Fruit fly (Drosophila melanogaster) whole organism, embryonic: ENCODE measurements around the gene mRpS2.

ENCODE experiments used
- Ada2b ChIP-seq: fragments of 200-800 bp; sonication (Bioruptor generic); IDR thresholded peaks from 2 replicates; pipeline ENCODE4 v1.3.6; 2022; ENCODE audit warnings: missing biosample characterization, missing genetic modification characterization
- Antp ChIP-seq: fragments of 200-800 bp; sonication (Bioruptor generic); optimal IDR thresholded peaks from 3 replicates; lab custom pipeline; 2016; ENCODE audit warnings: missing biosample characterization, missing genetic modification characterization
- Blimp-1 ChIP-seq: fragments of 200-800 bp; sonication (Bioruptor generic); optimal IDR thresholded peaks from 3 replicates; lab custom pipeline; 2018; ENCODE audit warnings: missing biosample characterization, missing genetic modification characterization, mild to moderate bottlenecking, moderate library complexity, missing genetic modification reagents
- CG10321 ChIP-seq: fragments of 200-800 bp; sonication (Bioruptor generic); IDR thresholded peaks from 2 replicates; pipeline ENCODE4 v1.3.6; 2022; ENCODE audit warnings: missing biosample characterization, missing genetic modification characterization
- CG11093 ChIP-seq: fragments of 200-800 bp; sonication (Bioruptor generic); IDR thresholded peaks from 3 replicates; pipeline ENCODE4 v1.3.6; 2022; ENCODE audit warnings: missing biosample characterization, missing genetic modification characterization
- CG11456 ChIP-seq: fragments of 200-800 bp; sonication (Bioruptor generic); IDR thresholded peaks from 3 replicates; pipeline ENCODE4 v1.3.6; 2022; ENCODE audit warnings: missing biosample characterization, missing genetic modification characterization
- CG12391 ChIP-seq: fragments of 200-800 bp; sonication (Bioruptor generic); optimal IDR thresholded peaks from 3 replicates; lab custom pipeline; 2018; ENCODE audit warnings: missing biosample characterization, mild to moderate bottlenecking, missing genetic modification characterization, moderate library complexity
- CG12659 ChIP-seq: fragments of 200-800 bp; sonication (Bioruptor generic); optimal IDR thresholded peaks from 3 replicates; lab custom pipeline; 2017; ENCODE audit warnings: mild to moderate bottlenecking, missing biosample characterization, missing genetic modification reagents, missing genetic modification characterization
- CG14860 ChIP-seq: fragments of 200-800 bp; sonication (Bioruptor generic); IDR thresholded peaks from 3 replicates; pipeline ENCODE4 v1.3.6; 2022; ENCODE audit warnings: missing biosample characterization, missing genetic modification characterization; ENCODE audit not compliant: partially characterized antibody
- CG15073 ChIP-seq: fragments of 200-800 bp; sonication (Bioruptor generic); optimal IDR thresholded peaks from 2 replicates; lab custom pipeline; 2016; ENCODE audit warnings: missing biosample characterization, missing genetic modification characterization
- CG17361 ChIP-seq: fragments of 200-800 bp; sonication (Bioruptor generic); IDR thresholded peaks from 3 replicates; pipeline ENCODE4 v1.3.6; 2022; ENCODE audit warnings: missing biosample characterization, missing genetic modification characterization
- CG18476 ChIP-seq: fragments of 200-800 bp; sonication (Bioruptor generic); optimal IDR thresholded peaks from 2 replicates; lab custom pipeline; 2016; ENCODE audit warnings: missing biosample characterization, mild to moderate bottlenecking, missing genetic modification characterization
- CG18764 ChIP-seq: fragments of 200-800 bp; sonication (Bioruptor generic); optimal IDR thresholded peaks from 3 replicates; lab custom pipeline; 2016; ENCODE audit warnings: missing biosample characterization, missing genetic modification characterization
- CG30020 ChIP-seq: fragments of 200-800 bp; optimal IDR thresholded peaks from 2 replicates; lab custom pipeline; 2019; ENCODE audit warnings: missing biosample characterization, mild to moderate bottlenecking, missing genetic modification characterization, moderate library complexity
- CG4707 ChIP-seq: fragments of 200-800 bp; sonication (Bioruptor generic); optimal IDR thresholded peaks from 2 replicates; lab custom pipeline; 2018; ENCODE audit warnings: missing biosample characterization, mild to moderate bottlenecking, missing genetic modification characterization, moderate library complexity
- CG6854 ChIP-seq: fragments of 200-800 bp; sonication (Bioruptor generic); optimal IDR thresholded peaks from 3 replicates; lab custom pipeline; 2017; ENCODE audit warnings: missing biosample characterization, mild to moderate bottlenecking, missing genetic modification characterization
- CG7556 ChIP-seq: fragments of 200-800 bp; sonication (Bioruptor generic); optimal IDR thresholded peaks from 2 replicates; lab custom pipeline; 2017; ENCODE audit warnings: missing biosample characterization, mild to moderate bottlenecking, missing genetic modification characterization
- CG9437 ChIP-seq: fragments of 200-800 bp; sonication (Bioruptor generic); optimal IDR thresholded peaks from 2 replicates; lab custom pipeline; 2018; ENCODE audit warnings: missing biosample characterization, mild to moderate bottlenecking, missing genetic modification characterization
- Drgx ChIP-seq: fragments of 200-800 bp; sonication (Bioruptor generic); IDR thresholded peaks from 2 replicates; pipeline ENCODE4 v1.3.6; 2022; ENCODE audit warnings: missing biosample characterization, missing genetic modification characterization
- Elba2 ChIP-seq: fragments of 200-800 bp; sonication (Bioruptor generic); optimal IDR thresholded peaks from 3 replicates; lab custom pipeline; 2016; ENCODE audit warnings: missing biosample characterization, missing genetic modification characterization
- Lim3 ChIP-seq: fragments of 200-800 bp; sonication (Bioruptor generic); IDR thresholded peaks from 2 replicates; pipeline ENCODE4 v1.3.6; 2022; ENCODE audit warnings: missing biosample characterization, missing genetic modification characterization
- Lpt ChIP-seq: fragments of >200 bp; optimal IDR thresholded peaks from 2 replicates; lab custom pipeline; 2018; ENCODE audit warnings: missing biosample characterization, missing genetic modification characterization
- Max ChIP-seq: fragments of 200-800 bp; sonication (Bioruptor generic); optimal IDR thresholded peaks from 2 replicates; lab custom pipeline; 2016; ENCODE audit warnings: missing biosample characterization, mild to moderate bottlenecking, missing genetic modification characterization
- Meics ChIP-seq: fragments of 200-800 bp; sonication (Bioruptor generic); optimal IDR thresholded peaks from 2 replicates; lab custom pipeline; 2017; ENCODE audit warnings: missing biosample characterization, mild to moderate bottlenecking, missing genetic modification characterization
- Myb ChIP-seq: fragments of 200-800 bp; sonication (Bioruptor generic); optimal IDR thresholded peaks from 2 replicates; lab custom pipeline; 2016; ENCODE audit warnings: missing biosample characterization, missing genetic modification characterization
- NC2β ChIP-seq: fragments of 200-800 bp; sonication (Bioruptor generic); optimal IDR thresholded peaks from 2 replicates; lab custom pipeline; 2016; ENCODE audit warnings: missing biosample characterization, missing genetic modification characterization
- Rfx ChIP-seq: fragments of 200-800 bp; sonication (Bioruptor generic); IDR thresholded peaks from 2 replicates; pipeline ENCODE4 v1.3.6; 2022; ENCODE audit warnings: missing biosample characterization, missing genetic modification characterization
- Side ChIP-seq: fragments of 200-800 bp; sonication (Bioruptor generic); optimal IDR thresholded peaks from 2 replicates; lab custom pipeline; 2016; ENCODE audit warnings: missing biosample characterization, missing genetic modification characterization
- TFAM ChIP-seq: fragments of 200-800 bp; sonication (Bioruptor generic); optimal IDR thresholded peaks from 2 replicates; lab custom pipeline; 2017; ENCODE audit warnings: missing biosample characterization, missing genetic modification characterization, inconsistent platforms
- YL-1 ChIP-seq: fragments of 200-800 bp; sonication (Bioruptor generic); optimal IDR thresholded peaks from 3 replicates; lab custom pipeline; 2017; ENCODE audit warnings: missing biosample characterization, mild to moderate bottlenecking, missing genetic modification characterization
- caup ChIP-seq: fragments of 200-800 bp; sonication (Bioruptor generic); optimal IDR thresholded peaks from 3 replicates; lab custom pipeline; 2017; ENCODE audit warnings: missing biosample characterization, mild to moderate bottlenecking, missing genetic modification characterization, moderate library complexity; ENCODE audit not compliant: severe bottlenecking
- chn ChIP-seq: fragments of 200-800 bp; sonication (Bioruptor generic); optimal IDR thresholded peaks from 2 replicates; lab custom pipeline; 2016; ENCODE audit warnings: missing biosample characterization, missing genetic modification characterization
- dan ChIP-seq: fragments of 200-800 bp; sonication (Bioruptor generic); IDR thresholded peaks from 2 replicates; pipeline ENCODE4 v1.3.6; 2022; ENCODE audit warnings: missing biosample characterization, missing genetic modification characterization
- dati ChIP-seq: fragments of 200-800 bp; sonication (Bioruptor generic); IDR thresholded peaks from 2 replicates; pipeline ENCODE4 v1.3.6; 2022; ENCODE audit warnings: missing biosample characterization, missing genetic modification characterization
- disco-r ChIP-seq: fragments of 200-800 bp; sonication (Bioruptor generic); optimal IDR thresholded peaks from 2 replicates; lab custom pipeline; 2016; ENCODE audit warnings: missing biosample characterization, missing genetic modification characterization
- dysf ChIP-seq: fragments of 200-800 bp; sonication (Bioruptor generic); IDR thresholded peaks from 3 replicates; pipeline ENCODE4 v1.3.6; 2022; ENCODE audit warnings: missing biosample characterization, missing genetic modification characterization
- exex ChIP-seq: fragments of 200-800 bp; sonication (Bioruptor generic); optimal IDR thresholded peaks from 4 replicates; lab custom pipeline; 2018; ENCODE audit warnings: missing biosample characterization, mild to moderate bottlenecking, missing genetic modification characterization, moderate library complexity
- fd102C ChIP-seq: fragments of 200-800 bp; sonication (Bioruptor generic); optimal IDR thresholded peaks from 2 replicates; lab custom pipeline; 2018; ENCODE audit warnings: missing biosample characterization, mild to moderate bottlenecking, missing genetic modification characterization, moderate library complexity
- grn ChIP-seq: fragments of 200-800 bp; sonication (Bioruptor generic); optimal IDR thresholded peaks from 3 replicates; lab custom pipeline; 2017; ENCODE audit warnings: missing biosample characterization, missing genetic modification characterization
- ham ChIP-seq: fragments of 200-800 bp; sonication (Bioruptor generic); IDR thresholded peaks from 2 replicates; pipeline ENCODE4 v1.3.6; 2022; ENCODE audit warnings: missing biosample characterization, missing genetic modification characterization
- her ChIP-seq: fragments of 200-800 bp; sonication (Bioruptor generic); optimal IDR thresholded peaks from 2 replicates; lab custom pipeline; 2016; ENCODE audit warnings: missing biosample characterization, missing genetic modification characterization
- jigr1 ChIP-seq: fragments of 200-800 bp; sonication (Bioruptor generic); IDR thresholded peaks from 3 replicates; pipeline ENCODE4 v1.3.6; 2022; ENCODE audit warnings: missing biosample characterization, missing genetic modification characterization
- maf-S ChIP-seq: fragments of 200-800 bp; sonication (Bioruptor generic); optimal IDR thresholded peaks from 2 replicates; lab custom pipeline; 2016; ENCODE audit warnings: missing biosample characterization, missing genetic modification characterization
- p53 ChIP-seq: fragments of 200-800 bp; sonication (Bioruptor generic); optimal IDR thresholded peaks from 2 replicates; lab custom pipeline; 2016; ENCODE audit warnings: missing biosample characterization, missing genetic modification characterization
- pho ChIP-seq: fragments of 200-800 bp; sonication (Bioruptor generic); optimal IDR thresholded peaks from 2 replicates; lab custom pipeline; 2016; ENCODE audit warnings: missing biosample characterization, missing genetic modification characterization
- pros ChIP-seq: fragments of 200-800 bp; sonication (Bioruptor generic); optimal IDR thresholded peaks from 3 replicates; lab custom pipeline; 2019; ENCODE audit warnings: missing biosample characterization, mild to moderate bottlenecking, missing genetic modification characterization, moderate library complexity
- ro ChIP-seq: fragments of 200-800 bp; sonication (Bioruptor generic); IDR thresholded peaks from 2 replicates; pipeline ENCODE4 v1.3.6; 2022; ENCODE audit warnings: missing biosample characterization, missing genetic modification characterization
- run ChIP-seq: fragments of 200-800 bp; sonication (Bioruptor generic); optimal IDR thresholded peaks from 3 replicates; lab custom pipeline; 2018; ENCODE audit warnings: missing biosample characterization, mild to moderate bottlenecking, missing genetic modification characterization
- sisA ChIP-seq: fragments of 200-800 bp; sonication (Bioruptor generic); IDR thresholded peaks from 2 replicates; pipeline ENCODE4 v1.3.6; 2022; ENCODE audit warnings: missing biosample characterization, missing genetic modification characterization
- slou ChIP-seq: fragments of 200-800 bp; sonication (Bioruptor generic); optimal IDR thresholded peaks from 3 replicates; lab custom pipeline; 2016; ENCODE audit warnings: missing biosample characterization, missing genetic modification characterization
- z ChIP-seq: fragments of 200-800 bp; sonication (Bioruptor generic); IDR thresholded peaks from 3 replicates; pipeline ENCODE4 v1.3.6; 2022; ENCODE audit warnings: missing biosample characterization, missing genetic modification characterization
- zfh1 ChIP-seq: fragments of 200-800 bp; sonication (Bioruptor generic); IDR thresholded peaks from 3 replicates; pipeline ENCODE4 v1.3.6; 2022; ENCODE audit warnings: missing biosample characterization, missing genetic modification characterization

Gene mRpS2

DNA sequence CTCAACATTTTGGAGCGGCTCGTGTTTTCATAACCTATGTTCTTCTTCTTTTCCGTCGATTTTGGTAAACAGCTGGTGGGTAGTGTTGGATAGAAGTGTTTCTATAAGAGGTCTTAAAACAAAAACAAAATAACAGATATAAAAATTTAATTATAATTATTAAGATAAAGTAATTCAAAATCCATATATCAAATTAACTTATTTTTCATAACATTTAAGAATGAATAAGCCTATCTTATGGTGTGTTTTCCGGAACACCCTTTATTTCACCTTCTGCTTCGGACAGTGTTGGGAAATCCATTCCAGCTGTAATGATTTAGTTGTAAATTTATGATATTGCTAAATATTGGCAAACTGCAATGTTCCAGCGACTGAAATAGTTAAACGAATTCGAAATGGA lies at the start of gene mRpS2, which contains the start of gene Mon1 (continued):
- TF ChIP-seq Myb: peak; percentile 21
- TF ChIP-seq YL-1 (GFP tag; lab: Kevin White, UChicago): peak; percentile 90
- peak; percentile 90 for TF ChIP-seq CG9437 (GFP tag; lab: Kevin White, UChicago)
- TF ChIP-seq maf-S (GFP tag; lab: Kevin White, UChicago): peak; percentile 82
- TF ChIP-seq Ada2b (GFP tag; lab: Robert Waterston, UW): peak; percentile 95
- TF ChIP-seq Max: peak; percentile 92
- peak; percentile 91 for TF ChIP-seq CG7556 (GFP tag; lab: Kevin White, UChicago)
- peak; percentile 81 for TF ChIP-seq CG30020 (tag; lab: Kevin White, UChicago)
- TF ChIP-seq CG18476 (GFP tag; lab: Kevin White, UChicago): peak; percentile 88
- TF ChIP-seq dan (GFP tag; lab: Robert Waterston, UW): no peak
- TF ChIP-seq grn: peak; percentile 28
- TF ChIP-seq Elba2 (GFP tag; lab: Kevin White, UChicago): peak; percentile 62
- TF ChIP-seq Meics (GFP tag; lab: Kevin White, UChicago): peak; percentile 96
- TF ChIP-seq Antp: peak; percentile 74
- peak; percentile 29 for TF ChIP-seq p53 (GFP tag; lab: Kevin White, UChicago)
- TF ChIP-seq CG18764: peak; percentile 95
- TF ChIP-seq fd102C (GFP tag; lab: Kevin White, UChicago): peak; percentile 65
- peak; percentile 31; the same call in 1 of the 3 replicates for TF ChIP-seq z (GFP tag; lab: Robert Waterston, UW)
- TF ChIP-seq dati (GFP tag; lab: Robert Waterston, UW): peak; percentile 92
- peak; percentile 95 for TF ChIP-seq zfh1
- no peak for TF ChIP-seq CG14860 (GFP tag; lab: Robert Waterston, UW)
- TF ChIP-seq CG6854 (GFP tag; lab: Kevin White, UChicago): peak; percentile 76
- TF ChIP-seq ro: peak; percentile 85
- no peak for TF ChIP-seq pros (GFP tag; lab: Kevin White, UChicago)
- TF ChIP-seq caup (GFP tag; lab: Kevin White, UChicago): peak; percentile 94
- TF ChIP-seq jigr1 (GFP tag; lab: Robert Waterston, UW): peak; percentile 77
- peak; percentile 86 for TF ChIP-seq CG11093 (GFP tag; lab: Robert Waterston, UW)
- peak; percentile 79 for TF ChIP-seq ham (GFP tag; lab: Robert Waterston, UW)
- TF ChIP-seq Side (GFP tag; lab: Kevin White, UChicago): peak; percentile 65
- no peak for TF ChIP-seq Lpt (GFP tag; lab: Kevin White, UChicago)
- peak; percentile 95 for TF ChIP-seq Blimp-1 (GFP tag; lab: Kevin White, UChicago)
- TF ChIP-seq CG10321: peak; percentile 80
- peak; percentile 97 for TF ChIP-seq Rfx
- peak; percentile 90 for TF ChIP-seq slou (GFP tag; lab: Kevin White, UChicago)
- TF ChIP-seq run (tag; lab: Kevin White, UChicago): peak; percentile 79
- TF ChIP-seq sisA: peak; percentile 94
- peak; percentile 84 for TF ChIP-seq exex
- peak; percentile 77 for TF ChIP-seq Lim3 (GFP tag; lab: Robert Waterston, UW)
- TF ChIP-seq CG12659: peak; percentile 96
- peak; percentile 98 for TF ChIP-seq CG12391 (tag; lab: Kevin White, UChicago)
- peak; percentile 11 for TF ChIP-seq disco-r (GFP tag; lab: Kevin White, UChicago)
- peak; percentile 90 for TF ChIP-seq chn (GFP tag; lab: Kevin White, UChicago)
- peak; percentile 71 for TF ChIP-seq pho (GFP tag; lab: Kevin White, UChicago)
- peak; percentile 97 for TF ChIP-seq CG11456
- TF ChIP-seq dysf: peak; percentile 94
- TF ChIP-seq CG4707 (GFP tag; lab: Kevin White, UChicago): peak; percentile 61
- peak; percentile 48 for TF ChIP-seq NC2β
- peak; percentile 70 for TF ChIP-seq her (GFP tag; lab: Kevin White, UChicago)
- TF ChIP-seq CG17361: peak; percentile 98
- peak; percentile 18 for TF ChIP-seq TFAM (GFP tag; lab: Kevin White, UChicago)
- TF ChIP-seq Drgx (GFP tag; lab: Robert Waterston, UW): peak; percentile 96
- peak; percentile 63 for TF ChIP-seq CG15073 (GFP tag; lab: Kevin White, UChicago)
